Worm (Caenorhabditis elegans) whole organism, mixed stage, embryonic: ENCODE data around the gene F57B1.9.

Source experiments
- bed-3 ChIP-seq: fragments of 200-800 bp; sonication (Bioruptor generic); optimal IDR thresholded peaks from 3 replicates; lab custom pipeline; 2018; ENCODE audit warnings: mild to moderate bottlenecking, missing genetic modification characterization, moderate library complexity, missing compliant biosample characterization
- blmp-1 ChIP-seq: fragments of 150-350 bp; optimal IDR thresholded peaks from 2 replicates; lab custom pipeline; 2014; ENCODE audit warnings: missing biosample characterization, missing genetic modification characterization
- ceh-39 ChIP-seq: fragments of 150-350 bp; optimal IDR thresholded peaks from 2 replicates; lab custom pipeline; 2014; ENCODE audit warnings: missing biosample characterization, missing genetic modification characterization
- ceh-43 ChIP-seq: fragments of 200-800 bp; sonication (Bioruptor generic); optimal IDR thresholded peaks from 2 replicates; lab custom pipeline; 2018; ENCODE audit warnings: mild to moderate bottlenecking, missing genetic modification characterization, moderate library complexity, missing compliant biosample characterization
- ceh-83 ChIP-seq: fragments of 200-800 bp; sonication (Bioruptor generic); optimal IDR thresholded peaks from 2 replicates; lab custom pipeline; 2018; ENCODE audit warnings: mild to moderate bottlenecking, missing genetic modification characterization, missing compliant biosample characterization
- ces-1 ChIP-seq: fragments of 150-350 bp; optimal IDR thresholded peaks from 2 replicates; lab custom pipeline; 2014; ENCODE audit warnings: missing biosample characterization, missing genetic modification reagents, missing genetic modification characterization
- cnd-1 ChIP-seq: fragments of 200-800 bp; sonication (Bioruptor generic); optimal IDR thresholded peaks from 2 replicates; lab custom pipeline; 2018; ENCODE audit warnings: mild to moderate bottlenecking, missing genetic modification characterization, missing compliant biosample characterization
- drap-1 ChIP-seq: fragments of 200-800 bp; sonication (Bioruptor generic); optimal IDR thresholded peaks from 3 replicates; lab custom pipeline; 2018; ENCODE audit warnings: mild to moderate bottlenecking, missing genetic modification characterization, missing compliant biosample characterization
- elt-1 ChIP-seq: sonication (generic microtip); optimal IDR thresholded peaks from 2 replicates; lab custom pipeline; 2017; ENCODE audit warnings: missing genetic modification characterization, mild to moderate bottlenecking, missing compliant biosample characterization, antibody characterized with exemption, moderate library complexity, borderline replicate concordance; ENCODE audit not compliant: insufficient read depth
- elt-3 ChIP-seq: fragments of 150-350 bp; optimal IDR thresholded peaks from 2 replicates; lab custom pipeline; 2014; ENCODE audit warnings: missing biosample characterization, missing genetic modification characterization
- flh-1 ChIP-seq: fragments of 200-800 bp; sonication (Bioruptor generic); optimal IDR thresholded peaks from 2 replicates; lab custom pipeline; 2018; ENCODE audit warnings: mild to moderate bottlenecking, missing genetic modification characterization, moderate library complexity, missing compliant biosample characterization
- ham-2 ChIP-seq: fragments of 200-800 bp; sonication (Bioruptor generic); optimal IDR thresholded peaks from 2 replicates; lab custom pipeline; 2018; ENCODE audit warnings: mild to moderate bottlenecking, missing genetic modification characterization, missing compliant biosample characterization
- lin-13 ChIP-seq: fragments of 150-350 bp; optimal IDR thresholded peaks from 2 replicates; lab custom pipeline; 2014; ENCODE audit warnings: missing biosample characterization, missing genetic modification characterization
- lin-32 ChIP-seq: fragments of 200-800 bp; sonication (Bioruptor generic); optimal IDR thresholded peaks from 2 replicates; lab custom pipeline; 2018; ENCODE audit warnings: mild to moderate bottlenecking, missing genetic modification characterization, missing compliant biosample characterization
- lsy-2 ChIP-seq: fragments of 150-350 bp; optimal IDR thresholded peaks from 2 replicates; lab custom pipeline; 2014; ENCODE audit warnings: missing biosample characterization, missing genetic modification characterization
- mab-5 ChIP-seq: fragments of 150-350 bp; optimal IDR thresholded peaks from 2 replicates; lab custom pipeline; 2014; ENCODE audit warnings: missing biosample characterization, missing genetic modification characterization
- mls-2 ChIP-seq: sonication (generic microtip); optimal IDR thresholded peaks from 2 replicates; lab custom pipeline; 2016; ENCODE audit warnings: mild to moderate bottlenecking, missing genetic modification characterization, moderate library complexity, missing compliant biosample characterization
- nhr-12 ChIP-seq: fragments of 150-350 bp; optimal IDR thresholded peaks from 2 replicates; lab custom pipeline; 2014; ENCODE audit warnings: missing biosample characterization, missing genetic modification characterization
- nhr-2 ChIP-seq: fragments of 150-350 bp; optimal IDR thresholded peaks from 2 replicates; lab custom pipeline; 2014; ENCODE audit warnings: missing biosample characterization, missing genetic modification characterization
- nhr-237 ChIP-seq: fragments of 150-350 bp; optimal IDR thresholded peaks from 2 replicates; lab custom pipeline; 2014; ENCODE audit warnings: missing biosample characterization, missing genetic modification characterization
- nhr-76 ChIP-seq: sonication (generic microtip); optimal IDR thresholded peaks from 2 replicates; lab custom pipeline; 2017; ENCODE audit warnings: missing biosample characterization, missing genetic modification characterization
- pha-4 ChIP-seq: fragments of 150-350 bp; optimal IDR thresholded peaks from 2 replicates; lab custom pipeline; 2018; ENCODE audit warnings: missing biosample characterization, missing genetic modification reagents, missing genetic modification characterization
- sem-2 ChIP-seq: fragments of 200-800 bp; sonication (Bioruptor generic); optimal IDR thresholded peaks from 2 replicates; lab custom pipeline; 2018; ENCODE audit warnings: mild to moderate bottlenecking, missing genetic modification characterization, missing compliant biosample characterization
- sptf-1 ChIP-seq: sonication (generic microtip); optimal IDR thresholded peaks from 2 replicates; lab custom pipeline; 2017; ENCODE audit warnings: mild to moderate bottlenecking, missing genetic modification characterization, moderate library complexity, missing compliant biosample characterization
- tbx-8 ChIP-seq: fragments of 200-800 bp; sonication (Bioruptor generic); optimal IDR thresholded peaks from 2 replicates; lab custom pipeline; 2018; ENCODE audit warnings: mild to moderate bottlenecking, missing genetic modification characterization, moderate library complexity, missing compliant biosample characterization
- unc-120 ChIP-seq: sonication (generic microtip); optimal IDR thresholded peaks from 2 replicates; lab custom pipeline; 2017; ENCODE audit warnings: missing genetic modification characterization, missing compliant biosample characterization; ENCODE audit not compliant: poor library complexity, severe bottlenecking
- unc-39 ChIP-seq: fragments of 150-350 bp; optimal IDR thresholded peaks from 2 replicates; lab custom pipeline; 2014; ENCODE audit warnings: missing biosample characterization, missing genetic modification characterization
- unc-62 ChIP-seq: fragments of 150-350 bp; optimal IDR thresholded peaks from 2 replicates; lab custom pipeline; 2014; ENCODE audit warnings: missing biosample characterization, missing genetic modification reagents, missing genetic modification characterization
- zip-8 ChIP-seq: fragments of 150-350 bp; optimal IDR thresholded peaks from 2 replicates; lab custom pipeline; 2014; ENCODE audit warnings: missing biosample characterization, missing genetic modification characterization
- ztf-11 ChIP-seq: fragments of 150-350 bp; optimal IDR thresholded peaks from 2 replicates; lab custom pipeline; 2014; ENCODE audit warnings: missing biosample characterization, missing genetic modification characterization

F57B1.9 gene

DNA sequence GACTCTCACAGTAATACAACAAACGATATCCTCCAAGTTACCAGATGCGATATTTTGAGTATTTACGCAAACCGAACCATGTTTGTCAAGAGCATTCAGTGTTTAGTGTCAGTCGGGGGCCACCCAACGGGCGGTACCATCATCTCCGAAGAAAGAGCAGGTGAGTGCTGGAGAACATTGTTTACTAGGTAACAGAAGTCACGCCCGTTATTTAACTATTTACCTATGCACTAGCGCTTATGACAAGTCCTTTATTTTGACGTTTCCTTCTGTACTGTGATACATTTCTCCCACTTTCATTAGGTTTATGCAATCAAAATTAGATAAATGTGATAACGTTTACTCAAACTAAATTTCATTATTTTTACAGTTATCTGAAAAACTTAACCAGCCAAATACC lies 11.8 kb upstream of the F57B1.9 start, which contains the start of gene F57B1.6:
Gene F57B1.6, plus strand, starts transcription at position 79 of the 400 bp plus-strand sequence.
- peak; percentile 53 for TF ChIP-seq pha-4 (tag; lab: Kevin White, UChicago)
- TF ChIP-seq drap-1 (GFP tag; lab: Kevin White, UChicago) = no peak

- TF ChIP-seq ceh-83 (GFP tag; lab: Kevin White, UChicago) (no peak), ham-2 (GFP tag; lab: Kevin White, UChicago) (no peak), ceh-43 (GFP tag; lab: Kevin White, UChicago) (no peak), lin-13 (tag; lab: Kevin White, UChicago) (no peak), tbx-8 (GFP tag; lab: Kevin White, UChicago) (no peak), nhr-2 (tag; lab: Kevin White, UChicago) (no peak), blmp-1 (tag; lab: Kevin White, UChicago) (no peak), nhr-237 (tag; lab: Kevin White, UChicago) (no peak), cnd-1 (tag; lab: Kevin White, UChicago) (no peak), elt-3 (tag; lab: Kevin White, UChicago) (no peak), unc-39 (tag; lab: Kevin White, UChicago) (no peak), ceh-39 (tag; lab: Kevin White, UChicago) (no peak), sptf-1 (no peak), lin-32 (no peak), lsy-2 (no peak), sem-2 (no peak), ces-1 (GFP tag; lab: Kevin White, UChicago) (no peak), mls-2 (no peak), elt-1 (tag; lab: Kevin White, UChicago) (no peak)
Observed at ce11 chrV:13207426-13207825, 9.7 kb upstream of the F57B1.9 start, which contains the start of gene F57B1.5. Gene F57B1.5 (plus strand): TSS chrV:13207726.

DNA sequence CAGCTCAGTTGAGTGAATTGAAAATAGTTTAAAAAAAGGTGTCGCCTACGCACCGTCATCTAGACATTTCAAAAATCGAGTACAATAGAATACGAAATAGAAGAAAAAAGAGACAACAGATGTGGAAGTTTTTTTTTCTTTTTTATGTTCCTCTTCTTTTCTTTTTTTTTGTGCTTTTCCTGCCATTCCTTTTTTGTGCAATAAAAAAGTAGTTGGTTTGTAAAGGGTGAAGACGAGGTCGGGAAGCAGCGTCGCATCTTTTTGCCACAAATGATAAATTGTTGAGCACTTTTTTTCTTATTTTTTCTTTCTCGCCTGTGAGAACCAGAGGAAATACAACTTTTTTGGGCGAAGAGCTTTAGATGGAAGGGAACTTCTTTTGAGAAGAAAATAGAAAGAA lies 8.8 kb upstream of the F57B1.9 start:
- no peak for TF ChIP-seq ceh-83 (GFP tag; lab: Kevin White, UChicago)
- no peak for TF ChIP-seq nhr-76 (tag; lab: Kevin White, UChicago)
- no peak for TF ChIP-seq nhr-2 (tag; lab: Kevin White, UChicago)
- no peak for TF ChIP-seq mls-2
- no peak for TF ChIP-seq zip-8
- no peak for TF ChIP-seq unc-120 (tag; lab: Kevin White, UChicago)
- TF ChIP-seq nhr-12 = no peak
- TF ChIP-seq unc-39 (tag; lab: Kevin White, UChicago) = no peak
- no peak for TF ChIP-seq sem-2
- TF ChIP-seq elt-1 (tag; lab: Kevin White, UChicago) = no peak
- TF ChIP-seq lin-13 (tag; lab: Kevin White, UChicago) = no peak

- no peak for TF ChIP-seq nhr-2 (tag; lab: Kevin White, UChicago)
- TF ChIP-seq sem-2 = no peak
- no peak for TF ChIP-seq flh-1 (GFP tag; lab: Kevin White, UChicago)
- TF ChIP-seq nhr-237 (tag; lab: Kevin White, UChicago) = no peak
- TF ChIP-seq tbx-8 (GFP tag; lab: Kevin White, UChicago) = no peak
- TF ChIP-seq nhr-76 (tag; lab: Kevin White, UChicago) = no peak
- TF ChIP-seq elt-3 (tag; lab: Kevin White, UChicago) = no peak
- no peak for TF ChIP-seq lin-13 (tag; lab: Kevin White, UChicago)
- TF ChIP-seq ceh-43 (GFP tag; lab: Kevin White, UChicago) = no peak
Observed at ce11 chrV:13202127-13202610, 4.4 kb upstream of the F57B1.9 start, which contains the start of the genes col-159 and col-160. Gene col-159 (minus strand): TSS chrV:13202177. Gene col-160 (minus strand): TSS chrV:13202189.

DNA sequence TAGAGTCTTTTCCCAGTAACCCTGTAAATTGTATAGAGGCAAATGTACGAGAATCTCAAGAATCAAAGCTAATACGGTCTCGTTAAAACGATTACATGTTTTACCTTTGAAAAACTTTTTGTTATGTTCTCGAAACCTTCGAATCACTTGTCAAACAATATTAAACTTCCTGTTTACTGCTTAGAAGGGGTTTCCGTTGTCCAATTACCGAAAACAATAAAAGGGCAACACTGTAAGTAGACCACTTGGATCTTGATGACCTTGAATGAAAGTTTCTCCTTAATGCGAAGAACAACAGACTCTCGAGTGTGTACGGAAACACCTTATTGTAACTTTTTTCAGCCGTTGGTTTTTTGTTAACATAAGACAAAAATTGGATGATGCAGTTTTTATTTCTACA lies 2.9 kb upstream of the F57B1.9 start:
- TF ChIP-seq ham-2 (GFP tag; lab: Kevin White, UChicago) (no peak), mab-5 (tag; lab: Kevin White, UChicago) (no peak), ceh-43 (GFP tag; lab: Kevin White, UChicago) (no peak), drap-1 (GFP tag; lab: Kevin White, UChicago) (no peak), pha-4 (tag; lab: Kevin White, UChicago) (no peak), lsy-2 (no peak), sem-2 (no peak)

- no peak for TF ChIP-seq ztf-11 (tag; lab: Kevin White, UChicago)
- TF ChIP-seq nhr-2 (tag; lab: Kevin White, UChicago) = no peak
- no peak for TF ChIP-seq ces-1 (GFP tag; lab: Kevin White, UChicago)
- no peak for TF ChIP-seq drap-1 (GFP tag; lab: Kevin White, UChicago)
- TF ChIP-seq elt-1 (tag; lab: Kevin White, UChicago) = no peak
- no peak for TF ChIP-seq ceh-83 (GFP tag; lab: Kevin White, UChicago)
- TF ChIP-seq lin-13 (tag; lab: Kevin White, UChicago) = no peak
- TF ChIP-seq mls-2 = no peak
- no peak for TF ChIP-seq unc-39 (tag; lab: Kevin White, UChicago)
- no peak for TF ChIP-seq flh-1 (GFP tag; lab: Kevin White, UChicago)
- no peak for TF ChIP-seq unc-62 (GFP tag; lab: Kevin White, UChicago)
- no peak for TF ChIP-seq mab-5 (tag; lab: Kevin White, UChicago)
- TF ChIP-seq bed-3 = no peak
- TF ChIP-seq, all 35 proteins: peak for 0
Observed at ce11 chrV:13195548-13195947, 2.2 kb downstream of the F57B1.9 start, which contains the start of gene F57B1.1. Gene F57B1.1 (minus strand): TSS chrV:13195648.
